Worm (Caenorhabditis elegans) whole organism, L2 larva: ENCODE data around the gene Y10G11A.1.

Experiments used
- F13H6.1 ChIP-seq: sonication (generic microtip); optimal IDR thresholded peaks from 2 replicates; lab custom pipeline; 2016; ENCODE audit warnings: missing genetic modification characterization, missing compliant biosample characterization
- R02D3.7 ChIP-seq: fragments of 150-350 bp; optimal IDR thresholded peaks from 2 replicates; lab custom pipeline; 2014; ENCODE audit warnings: missing biosample characterization, missing genetic modification characterization
- Y55F3AM.14 ChIP-seq: fragments of 200-800 bp; sonication (Bioruptor generic); optimal IDR thresholded peaks from 2 replicates; lab custom pipeline; 2018; ENCODE audit warnings: mild to moderate bottlenecking, missing genetic modification characterization, missing compliant biosample characterization
- ZK546.5 ChIP-seq: sonication (generic microtip); optimal IDR thresholded peaks from 2 replicates; lab custom pipeline; 2017; ENCODE audit warnings: missing biosample characterization, missing genetic modification characterization
- alr-1 ChIP-seq: fragments of 150-350 bp; optimal IDR thresholded peaks from 2 replicates; lab custom pipeline; 2014; ENCODE audit warnings: missing biosample characterization, missing genetic modification characterization
- aly-2 ChIP-seq: fragments of 150-350 bp; optimal IDR thresholded peaks from 2 replicates; lab custom pipeline; 2014; ENCODE audit warnings: missing biosample characterization, missing genetic modification characterization
- ama-1 ChIP-seq: fragments of 150-350 bp; optimal IDR thresholded peaks from 2 replicates; lab custom pipeline; 2018; ENCODE audit warnings: inconsistent platforms
- ceh-16 ChIP-seq: fragments of 150-350 bp; optimal IDR thresholded peaks from 2 replicates; lab custom pipeline; 2014; ENCODE audit warnings: missing biosample characterization, missing genetic modification characterization
- ceh-82 ChIP-seq: fragments of 150-350 bp; optimal IDR thresholded peaks from 2 replicates; lab custom pipeline; 2014; ENCODE audit warnings: missing biosample characterization, missing genetic modification characterization
- crh-2 ChIP-seq: sonication (generic microtip); optimal IDR thresholded peaks from 2 replicates; lab custom pipeline; 2017; ENCODE audit warnings: missing biosample characterization, missing genetic modification characterization
- dmd-4 ChIP-seq: sonication (generic microtip); optimal IDR thresholded peaks from 2 replicates; lab custom pipeline; 2017; ENCODE audit warnings: missing biosample characterization, missing genetic modification characterization
- egl-27 ChIP-seq: sonication (generic microtip); optimal IDR thresholded peaks from 3 replicates; lab custom pipeline; 2017; ENCODE audit warnings: missing biosample characterization, missing genetic modification reagents, missing genetic modification characterization
- elt-3 ChIP-seq: sonication (generic microtip); optimal IDR thresholded peaks from 2 replicates; lab custom pipeline; 2017; ENCODE audit warnings: missing biosample characterization, missing genetic modification characterization
- fos-1 ChIP-seq: fragments of 150-350 bp; optimal IDR thresholded peaks from 2 replicates; lab custom pipeline; 2014; ENCODE audit warnings: missing biosample characterization, missing genetic modification characterization
- gmeb-1 ChIP-seq: fragments of 150-350 bp; optimal IDR thresholded peaks from 2 replicates; lab custom pipeline; 2014; ENCODE audit warnings: missing biosample characterization, missing genetic modification characterization
- lin-13 ChIP-seq: fragments of 150-350 bp; optimal IDR thresholded peaks from 2 replicates; lab custom pipeline; 2014; ENCODE audit warnings: missing biosample characterization, missing genetic modification reagents, missing genetic modification characterization
- lin-39 ChIP-seq: fragments of 150-350 bp; optimal IDR thresholded peaks from 2 replicates; lab custom pipeline; 2014; ENCODE audit warnings: missing biosample characterization, missing genetic modification reagents, missing genetic modification characterization
- lsy-2 ChIP-seq, 2 experiments: fragments of 150-350 bp in 1 of 2; sonication (generic microtip) in 1 of 2; optimal IDR thresholded peaks; 2 replicates each; lab custom pipeline; 2014 to 2017; ENCODE audit warnings: missing biosample characterization in 2 of 2, missing genetic modification characterization in 2 of 2
- mab-5 ChIP-seq: fragments of 150-350 bp; optimal IDR thresholded peaks from 2 replicates; lab custom pipeline; 2014; ENCODE audit warnings: missing biosample characterization, missing genetic modification characterization
- mbf-1 ChIP-seq: sonication (generic microtip); optimal IDR thresholded peaks from 2 replicates; lab custom pipeline; 2017; ENCODE audit warnings: missing biosample characterization, missing genetic modification characterization
- mdl-1 ChIP-seq, 2 experiments: fragments of 150-350 bp in 1 of 2; sonication (generic microtip) in 1 of 2; optimal IDR thresholded peaks; 2 replicates each; lab custom pipeline; 2017; ENCODE audit warnings: missing biosample characterization in 2 of 2, missing genetic modification characterization in 2 of 2
- nhr-11 ChIP-seq: fragments of 150-350 bp; optimal IDR thresholded peaks from 2 replicates; lab custom pipeline; 2014; ENCODE audit warnings: missing biosample characterization, missing genetic modification characterization
- nhr-12 ChIP-seq: fragments of 150-350 bp; optimal IDR thresholded peaks from 2 replicates; lab custom pipeline; 2014; ENCODE audit warnings: missing biosample characterization, missing genetic modification characterization
- nhr-129 ChIP-seq: fragments of 150-350 bp; optimal IDR thresholded peaks from 2 replicates; lab custom pipeline; 2014; ENCODE audit warnings: missing biosample characterization, missing genetic modification characterization
- nhr-21 ChIP-seq: fragments of 150-350 bp; optimal IDR thresholded peaks from 2 replicates; lab custom pipeline; 2014; ENCODE audit warnings: missing biosample characterization, missing genetic modification characterization
- nhr-23 ChIP-seq: fragments of 150-350 bp; optimal IDR thresholded peaks from 2 replicates; lab custom pipeline; 2014; ENCODE audit warnings: missing biosample characterization, missing genetic modification reagents, missing genetic modification characterization
- nhr-237 ChIP-seq: fragments of 150-350 bp; optimal IDR thresholded peaks from 2 replicates; lab custom pipeline; 2014; ENCODE audit warnings: missing biosample characterization, missing genetic modification characterization
- nhr-25 ChIP-seq: fragments of 150-350 bp; sonication (generic microtip); optimal IDR thresholded peaks from 3 replicates; lab custom pipeline; 2014; ENCODE audit warnings: missing biosample characterization, missing genetic modification characterization
- nhr-6 ChIP-seq: fragments of 150-350 bp; optimal IDR thresholded peaks from 2 replicates; lab custom pipeline; 2014; ENCODE audit warnings: missing biosample characterization, missing genetic modification characterization
- nhr-77 ChIP-seq: fragments of 150-350 bp; optimal IDR thresholded peaks from 2 replicates; lab custom pipeline; 2014; ENCODE audit warnings: missing biosample characterization, missing genetic modification characterization
- peb-1 ChIP-seq: fragments of 150-350 bp; optimal IDR thresholded peaks from 2 replicates; lab custom pipeline; 2014; ENCODE audit warnings: missing biosample characterization, missing genetic modification characterization
- sma-3 ChIP-seq: sonication (generic microtip); optimal IDR thresholded peaks from 2 replicates; lab custom pipeline; 2016; ENCODE audit warnings: missing genetic modification reagents, missing genetic modification characterization, missing compliant biosample characterization
- sma-9 ChIP-seq, 2 experiments: fragments of 150-350 bp in 1 of 2; sonication (generic microtip) in 1 of 2; optimal IDR thresholded peaks; 2 replicates each; lab custom pipeline; 2014 to 2016; ENCODE audit warnings: missing genetic modification characterization in 2 of 2, mild to moderate bottlenecking in 1 of 2, missing biosample characterization in 1 of 2, missing compliant biosample characterization in 1 of 2, missing genetic modification reagents in 1 of 2, moderate library complexity in 1 of 2
- snpc-4 ChIP-seq: fragments of 150-350 bp; optimal IDR thresholded peaks from 2 replicates; lab custom pipeline; 2014; ENCODE audit warnings: missing biosample characterization, missing genetic modification characterization
- unc-39 ChIP-seq: fragments of 150-350 bp; optimal IDR thresholded peaks from 2 replicates; lab custom pipeline; 2014; ENCODE audit warnings: missing biosample characterization, missing genetic modification characterization
- unc-55 ChIP-seq: fragments of 150-350 bp; sonication (generic microtip); optimal IDR thresholded peaks from 3 replicates; lab custom pipeline; 2014; ENCODE audit warnings: missing biosample characterization, missing genetic modification reagents, missing genetic modification characterization
- unc-62 ChIP-seq: fragments of 150-350 bp; optimal IDR thresholded peaks from 2 replicates; lab custom pipeline; 2014; ENCODE audit warnings: missing biosample characterization, missing genetic modification reagents, missing genetic modification characterization
- zag-1 ChIP-seq: fragments of 150-350 bp; optimal IDR thresholded peaks from 2 replicates; lab custom pipeline; 2014; ENCODE audit warnings: missing biosample characterization, missing genetic modification characterization
- ztf-1 ChIP-seq: fragments of 200-800 bp; sonication (Bioruptor generic); conservative IDR thresholded peaks from 2 replicates; pipeline ENCODE4 v1.3.6; 2022; ENCODE audit warnings: missing genetic modification characterization, missing compliant biosample characterization
- ztf-11 ChIP-seq: sonication (generic microtip); optimal IDR thresholded peaks from 2 replicates; lab custom pipeline; 2017; ENCODE audit warnings: missing biosample characterization, missing genetic modification characterization
- ztf-4 ChIP-seq: fragments of 150-350 bp; optimal IDR thresholded peaks from 2 replicates; lab custom pipeline; 2014; ENCODE audit warnings: missing biosample characterization, missing genetic modification characterization

Y10G11A.1 gene

ce11 chrIV:16407800-16408199 is 16.6 kb upstream of the Y10G11A.1 start:
- TF ChIP-seq nhr-11 (tag; lab: Kevin White, UChicago) (no peak), unc-39 (no peak), sma-9 (GFP tag; optimal IDR thresholded peaks at IDR 0.05; lab: Kevin White, UChicago) (no peak), sma-9 (tag; optimal IDR thresholded peaks at IDR 0.05; lab: Kevin White, UChicago) (no peak), lin-39 (no peak), Y55F3AM.14 (GFP tag; lab: Kevin White, UChicago) (no peak), ztf-11 (tag; lab: Kevin White, UChicago) (no peak), mbf-1 (tag; lab: Kevin White, UChicago) (no peak), ceh-82 (tag; lab: Kevin White, UChicago) (no peak), dmd-4 (no peak), unc-55 (no peak), elt-3 (no peak), fos-1 (tag; lab: Kevin White, UChicago) (no peak), zag-1 (tag; lab: Kevin White, UChicago) (no peak), peb-1 (tag; lab: Kevin White, UChicago) (no peak), ZK546.5 (no peak), sma-3 (GFP tag; lab: Kevin White, UChicago) (no peak), crh-2 (tag; lab: Kevin White, UChicago) (no peak), ama-1 (lab: Kevin White, UChicago) (no peak)

ce11 chrIV:16410078-16410636 is 14.3 kb upstream of the Y10G11A.1 start:
- no peak for TF ChIP-seq peb-1 (tag; lab: Kevin White, UChicago)
- no peak for TF ChIP-seq ztf-11 (tag; lab: Kevin White, UChicago)
- no peak for TF ChIP-seq F13H6.1 (tag; lab: Kevin White, UChicago)

ce11 chrIV:16411713-16412112 is 12.7 kb upstream of the Y10G11A.1 start, which contains the start of gene Y65A5A.2:
TSS of gene Y65A5A.2 (plus strand) at chrIV:16412020.
- no peak for TF ChIP-seq nhr-12 (tag; lab: Kevin White, UChicago)
- no peak for TF ChIP-seq unc-62 (GFP tag; lab: Kevin White, UChicago)
- no peak for TF ChIP-seq dmd-4
- no peak for TF ChIP-seq nhr-23 (tag; lab: Kevin White, UChicago)
- TF ChIP-seq zag-1 (tag; lab: Kevin White, UChicago), result no peak
- TF ChIP-seq Y55F3AM.14 (GFP tag; lab: Kevin White, UChicago), result no peak
- TF ChIP-seq lsy-2 (tag; optimal IDR thresholded peaks at IDR 0.05; lab: Kevin White, UChicago), result no peak
- no peak for TF ChIP-seq ztf-4 (tag; lab: Kevin White, UChicago)
- TF ChIP-seq F13H6.1 (tag; lab: Kevin White, UChicago), result no peak
- TF ChIP-seq ztf-11 (tag; lab: Kevin White, UChicago), result no peak
- no peak for TF ChIP-seq alr-1 (tag; lab: Kevin White, UChicago)
- TF ChIP-seq crh-2 (tag; lab: Kevin White, UChicago), result no peak
- TF ChIP-seq ceh-16, result no peak
- TF ChIP-seq nhr-237 (tag; lab: Kevin White, UChicago), result no peak
- TF ChIP-seq gmeb-1 (tag; lab: Kevin White, UChicago), result no peak
- no peak for TF ChIP-seq ama-1 (lab: Kevin White, UChicago)
- TF ChIP-seq R02D3.7, result no peak
- no peak for TF ChIP-seq sma-3 (GFP tag; lab: Kevin White, UChicago)
- no peak for TF ChIP-seq sma-9 (GFP tag; optimal IDR thresholded peaks at IDR 0.05; lab: Kevin White, UChicago)
- no peak for TF ChIP-seq sma-9 (tag; optimal IDR thresholded peaks at IDR 0.05; lab: Kevin White, UChicago)

ce11 chrIV:16415100-16415973 is 9.1 kb upstream of the Y10G11A.1 start:
- TF ChIP-seq mab-5 (tag; lab: Kevin White, UChicago) (peak; percentile 7), nhr-12 (tag; lab: Kevin White, UChicago) (no peak), nhr-237 (tag; lab: Kevin White, UChicago) (no peak), ama-1 (lab: Kevin White, UChicago) (no peak), lin-13 (peak; percentile 70), ZK546.5 (no peak), nhr-77 (tag; lab: Kevin White, UChicago) (no peak), F13H6.1 (tag; lab: Kevin White, UChicago) (peak; percentile 80), ceh-16 (no peak), egl-27 (tag; lab: Kevin White, UChicago) (peak; percentile 5), nhr-6 (tag; lab: Kevin White, UChicago) (peak; percentile 23), nhr-21 (peak; percentile 39), lsy-2 (tag; optimal IDR thresholded peaks at IDR 0.05; lab: Kevin White, UChicago) (peak; percentile 68 to 83), nhr-11 (tag; lab: Kevin White, UChicago) (no peak), nhr-25 (tag; lab: Kevin White, UChicago) (peak; percentile 59), elt-3 (no peak), peb-1 (tag; lab: Kevin White, UChicago) (no peak), gmeb-1 (tag; lab: Kevin White, UChicago) (peak; percentile 96), mdl-1 (tag; optimal IDR thresholded peaks at IDR 0.05; lab: Kevin White, UChicago) (no peak), fos-1 (tag; lab: Kevin White, UChicago) (peak; percentile 20), snpc-4 (tag; lab: Kevin White, UChicago) (peak; percentile 45), alr-1 (tag; lab: Kevin White, UChicago) (no peak), mbf-1 (tag; lab: Kevin White, UChicago) (no peak), nhr-129 (tag; lab: Kevin White, UChicago) (peak; percentile 3), ztf-1 (GFP tag; lab: Robert Waterston, UW) (0 out of 2 replicates have a peak, but pooled peaks have one; percentile 71), sma-9 (GFP tag; optimal IDR thresholded peaks at IDR 0.05; lab: Kevin White, UChicago) (peak; percentile 92), sma-9 (tag; optimal IDR thresholded peaks at IDR 0.05; lab: Kevin White, UChicago) (no peak), Y55F3AM.14 (GFP tag; lab: Kevin White, UChicago) (peak; percentile 17), sma-3 (GFP tag; lab: Kevin White, UChicago) (peak; percentile 86), aly-2 (no peak)
